Worm (Caenorhabditis elegans): ENCODE results near the gene srp-1.

DNA sequence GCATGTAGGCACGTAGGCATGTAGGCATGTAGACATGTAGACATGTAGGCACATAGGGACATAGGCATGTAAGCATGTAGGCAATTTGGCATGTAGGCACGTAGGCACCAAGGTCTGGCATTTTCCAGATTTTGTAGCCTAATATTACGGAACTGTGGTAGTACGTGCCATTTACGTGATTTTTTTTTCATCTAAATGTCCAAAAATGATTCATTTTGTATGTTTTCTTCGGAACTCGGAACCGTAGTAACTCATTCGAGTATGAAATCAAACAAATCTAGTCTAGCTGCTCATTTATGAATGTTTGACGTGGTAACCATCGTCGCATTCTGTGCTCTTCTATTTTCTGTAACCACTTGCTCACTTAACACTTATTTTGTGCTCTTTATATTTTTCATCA lies 25.3 kb downstream of the srp-1 start, which contains the start of gene srbc-59:
- no peak for TF ChIP-seq hmg-20 (GFP tag; IDR thresholded peaks at IDR 0.05)
- TF ChIP-seq Y53G8AR.9 (GFP tag; conservative IDR thresholded peaks at IDR 0.05), result no peak
- no peak for TF ChIP-seq C06A6.2 (GFP tag; conservative IDR thresholded peaks at IDR 0.05)
